Worm (Caenorhabditis elegans): Measurements from ENCODE around the gene ztf-14.
A peak's percentile ranks its signal among the peaks of the same experiment; 100 is the strongest.
"Not testable (repeated sequence)": the region's sequence is repeated elsewhere in the genome, so short reads cannot be mapped to it uniquely, and the experiment has no call there.

ztf-14 gene

DNA sequence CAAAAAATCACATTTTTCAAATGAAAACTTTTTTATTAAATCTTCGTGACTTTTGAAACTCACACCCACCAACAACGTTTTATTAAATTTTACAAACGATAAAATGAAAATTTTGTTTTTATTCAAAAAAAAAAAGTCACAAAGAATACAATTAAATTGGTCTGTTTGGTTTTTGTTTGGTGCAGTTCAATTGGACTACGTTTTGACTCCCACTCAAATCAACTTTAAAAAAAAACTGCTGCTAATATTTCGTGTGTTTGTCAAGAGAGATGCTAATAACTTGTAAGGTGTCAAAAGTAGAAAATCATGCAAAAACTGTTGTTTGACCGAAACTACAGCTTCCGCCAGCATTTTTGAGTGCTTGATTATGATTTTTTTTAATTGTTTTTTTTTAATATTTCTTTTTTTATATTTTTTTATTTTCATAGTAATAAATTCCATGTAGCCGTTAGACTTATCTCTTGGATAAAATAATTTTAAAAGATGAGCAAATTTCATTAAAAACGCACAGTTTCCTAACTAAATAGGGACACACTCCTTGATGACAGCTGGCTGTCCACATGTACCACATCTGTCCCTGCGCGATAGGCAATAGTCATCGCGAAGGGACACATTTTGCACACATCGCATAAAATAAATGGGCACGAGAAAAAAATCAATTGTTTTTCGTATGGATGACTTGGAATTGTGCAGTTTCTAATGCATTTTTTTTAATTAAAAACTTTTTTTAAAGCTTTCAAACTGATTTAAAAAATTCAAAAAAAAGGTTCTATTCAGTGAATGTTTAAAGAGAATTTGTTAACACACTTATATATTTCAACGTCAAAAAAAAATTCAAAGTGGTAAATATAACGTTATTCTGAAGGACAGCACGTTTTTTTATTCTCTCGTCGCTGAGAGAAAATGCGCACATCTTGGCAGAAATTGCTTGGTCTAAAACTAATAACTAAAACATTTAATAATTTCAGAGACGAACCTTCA is 29.7 kb downstream of the ztf-14 start (continued):
- peak; percentile 92 for TF ChIP-seq unc-130 (tag; optimal IDR thresholded peaks at IDR 0.05)
- peak; percentile 99 for TF ChIP-seq lin-14 (GFP tag; optimal IDR thresholded peaks at IDR 0.05)
- peak; percentile 94 for TF ChIP-seq lin-13 (GFP tag; optimal IDR thresholded peaks at IDR 0.05)
- peak; percentile 86 to 98 for TF ChIP-seq ztf-11 (tag; optimal IDR thresholded peaks at IDR 0.05)
- TF ChIP-seq hlh-4 (tag; optimal IDR thresholded peaks at IDR 0.05): peak; percentile 23
- peak; percentile 99 to 100 (median 100) for TF ChIP-seq ceh-82 (tag; optimal IDR thresholded peaks at IDR 0.05)
- TF ChIP-seq egl-27 (tag; optimal IDR thresholded peaks at IDR 0.05): peak; percentile 89 to 98
- TF ChIP-seq egl-13 (tag; optimal IDR thresholded peaks at IDR 0.05): peak; percentile 99

DNA sequence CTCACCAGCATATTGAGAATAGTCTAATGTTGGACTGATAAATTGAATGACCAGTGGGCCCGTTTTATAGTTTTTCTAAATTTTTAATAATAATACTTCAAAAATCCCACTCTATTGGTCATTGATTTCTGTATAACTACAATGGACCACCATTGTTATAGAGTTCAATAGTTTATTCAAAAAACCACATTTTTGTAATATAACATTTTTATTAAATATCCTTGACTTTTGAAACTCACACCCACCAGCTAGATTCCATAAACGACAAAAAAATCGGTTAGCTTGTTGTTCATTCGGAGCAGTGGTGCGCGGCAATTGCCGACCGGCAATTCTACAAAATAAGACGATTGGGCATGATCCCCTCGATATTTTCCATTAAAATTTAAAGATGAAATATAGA is 31.7 kb downstream of the ztf-14 start, which contains the start of gene nspc-18:
nspc-18 (minus strand) TSS at position 101 of the 400 bp plus-strand sequence.
- TF ChIP-seq nhr-90 (tag; optimal IDR thresholded peaks at IDR 0.05; ENCODE audit: poor library complexity): no peak
- no peak for TF ChIP-seq dsc-1 (tag; optimal IDR thresholded peaks at IDR 0.05)
- no peak for TF ChIP-seq efl-3 (GFP tag; optimal IDR thresholded peaks at IDR 0.05)
- TF ChIP-seq efl-1 (optimal IDR thresholded peaks at IDR 0.05): no peak
- peak in 1 of 2 experiments; percentile 1 for TF ChIP-seq efl-1 (GFP tag; optimal IDR thresholded peaks at IDR 0.05 in 1 of 2)
- TF ChIP-seq ceh-63 (GFP tag; optimal IDR thresholded peaks at IDR 0.05): no peak

- not testable (repeated sequence) for TF ChIP-seq snu-23 (GFP tag; optimal IDR thresholded peaks at IDR 0.05); ztf-11 (tag; optimal IDR thresholded peaks at IDR 0.05); C04F5.9 (tag; optimal IDR thresholded peaks at IDR 0.05)
Measured at ce11 chrX:14528399-14528798, 32.5 kb downstream of the ztf-14 start, which contains the start of gene nspc-19. nspc-19 (plus strand) TSS chrX:14528699.

DNA sequence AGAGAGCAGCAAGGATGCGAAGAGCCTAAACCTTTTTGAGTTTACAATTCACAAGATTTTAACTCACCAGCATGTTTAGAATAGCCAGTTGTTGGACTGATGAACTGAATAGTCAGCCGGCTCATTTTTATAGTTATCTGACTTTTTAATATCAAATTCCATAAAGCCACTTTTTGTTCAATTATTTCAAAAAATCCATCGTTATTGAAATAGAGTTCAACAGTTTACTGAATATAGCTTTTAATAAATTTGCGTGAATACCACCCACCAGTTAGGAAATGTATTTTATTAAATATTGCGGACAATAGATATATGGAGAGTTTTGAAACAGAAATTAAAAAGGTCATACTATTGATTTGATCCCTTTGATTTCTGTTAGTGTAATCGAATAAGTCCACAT is 34.2 kb downstream of the ztf-14 start, which contains the start of gene nspc-20:
nspc-20 (minus strand) TSS at position 101 of the 400 bp plus-strand sequence.
- no peak for TF ChIP-seq pag-3 (tag; optimal IDR thresholded peaks at IDR 0.05; ENCODE audit: borderline replicate concordance, insufficient read depth)
- no peak for TF ChIP-seq tlp-1 (tag; optimal IDR thresholded peaks at IDR 0.05)
- no peak for TF ChIP-seq fkh-4 (tag; optimal IDR thresholded peaks at IDR 0.05; ENCODE audit: borderline replicate concordance)
- TF ChIP-seq snu-23 (GFP tag; optimal IDR thresholded peaks at IDR 0.05): no peak
- TF ChIP-seq hlh-4 (tag; optimal IDR thresholded peaks at IDR 0.05): no peak
- no peak for TF ChIP-seq C04F5.9 (tag; optimal IDR thresholded peaks at IDR 0.05)
- TF ChIP-seq lir-3 (tag; optimal IDR thresholded peaks at IDR 0.05; ENCODE audit: poor library complexity): no peak
- TF ChIP-seq nhr-71 (tag; optimal IDR thresholded peaks at IDR 0.05): no peak
- no peak for TF ChIP-seq elt-2 (tag; optimal IDR thresholded peaks at IDR 0.05)
- TF ChIP-seq sox-4 (tag; optimal IDR thresholded peaks at IDR 0.05): no peak
- TF ChIP-seq skn-1 (tag; optimal IDR thresholded peaks at IDR 0.05): no peak
- TF ChIP-seq tbx-2 (tag; optimal IDR thresholded peaks at IDR 0.05): no peak
- TF ChIP-seq ztf-4 (tag; optimal IDR thresholded peaks at IDR 0.05): no peak
- no peak for TF ChIP-seq jun-1 (tag; optimal IDR thresholded peaks at IDR 0.05)
- TF ChIP-seq nhr-77 (tag; optimal IDR thresholded peaks at IDR 0.05): no peak
- TF ChIP-seq fkh-8 (tag; optimal IDR thresholded peaks at IDR 0.05): no peak
- TF ChIP-seq lin-14 (GFP tag; optimal IDR thresholded peaks at IDR 0.05): no peak
- no peak for TF ChIP-seq fos-1 (tag; optimal IDR thresholded peaks at IDR 0.05)

DNA sequence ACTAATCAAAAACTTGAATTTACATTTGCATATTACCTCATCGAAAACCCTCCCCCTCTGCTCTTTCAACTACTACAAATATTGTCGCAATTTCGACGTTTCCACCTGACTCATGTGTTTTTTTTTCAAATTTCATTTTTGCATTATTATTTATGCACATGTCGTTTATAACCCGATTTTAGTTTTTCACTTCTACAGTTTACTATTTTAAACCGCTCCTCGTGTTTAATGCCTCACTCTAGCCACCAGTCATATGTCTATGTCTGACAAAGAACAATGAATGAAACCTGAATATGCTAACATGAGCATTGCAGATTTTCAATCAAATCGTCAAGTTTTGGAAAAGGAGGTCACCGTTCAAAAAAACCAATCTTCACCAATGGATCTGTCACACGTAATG is 38.2 kb downstream of the ztf-14 start, which contains the start of gene T24C2.5:
T24C2.5 (plus strand) TSS at position 301 of the 400 bp plus-strand sequence.
- TF ChIP-seq sox-4 (tag; optimal IDR thresholded peaks at IDR 0.05) (no peak), elt-3 (tag; optimal IDR thresholded peaks at IDR 0.05) (no peak), hlh-17 (GFP tag; optimal IDR thresholded peaks at IDR 0.05; ENCODE audit: borderline replicate concordance) (no peak), ztf-4 (tag; optimal IDR thresholded peaks at IDR 0.05) (no peak), lin-35 (GFP tag; optimal IDR thresholded peaks at IDR 0.05) (no peak), fkh-8 (tag; optimal IDR thresholded peaks at IDR 0.05) (no peak), tlp-1 (tag; optimal IDR thresholded peaks at IDR 0.05) (no peak), egl-27 (tag; optimal IDR thresholded peaks at IDR 0.05) (no peak)

Data from whole organism, L1 larva.